Fruit fly (Drosophila melanogaster): ENCODE measurements around the gene CG11403.
A peak's percentile ranks its signal among the peaks of the same experiment; 100 is the strongest.

The CG11403 gene

dm6 chrX:1234817-1235617 lies 4.7 kb downstream of the CG11403 start (continued):
- peak in 1 of 2 experiments; percentile 66 for TF ChIP-seq pan (optimal IDR thresholded peaks at IDR 0.05)
- peak in 1 of 2 experiments; percentile 88 for TF ChIP-seq pan (GFP tag; optimal IDR thresholded peaks at IDR 0.05 in 1 of 2, IDR thresholded peaks at IDR 0.05 in 1 of 2)
- TF ChIP-seq scrt (GFP tag; optimal IDR thresholded peaks at IDR 0.05) = peak; percentile 78
- TF ChIP-seq yki (optimal IDR thresholded peaks at IDR 0.05) = peak; percentile 90
- TF ChIP-seq CG11696 (GFP tag; IDR thresholded peaks at IDR 0.05) = peak; percentile 51; the same call in 1 of the 2 replicates
- peak; percentile 72; the same call in 1 of the 2 replicates for TF ChIP-seq aop (GFP tag; IDR thresholded peaks at IDR 0.05)
- TF ChIP-seq CG15269 (tag; optimal IDR thresholded peaks at IDR 0.05) = peak; percentile 81
- TF ChIP-seq CG13296 (GFP tag; optimal IDR thresholded peaks at IDR 0.05) = peak; percentile 57
- no peak for TF ChIP-seq pros (GFP tag; optimal IDR thresholded peaks at IDR 0.05)
- TF ChIP-seq pum (GFP tag; optimal IDR thresholded peaks at IDR 0.05) = peak; percentile 81
- peak; percentile 74 for TF ChIP-seq bab2 (GFP tag; optimal IDR thresholded peaks at IDR 0.05)
- peak; percentile 82 for TF ChIP-seq zen (tag; optimal IDR thresholded peaks at IDR 0.05)
- TF ChIP-seq CG10959 (GFP tag; IDR thresholded peaks at IDR 0.05) = peak; percentile 87
- TF ChIP-seq CG4730 (GFP tag; IDR thresholded peaks at IDR 0.05) = peak; percentile 69
- peak; percentile 74 for TF ChIP-seq CG13624 (GFP tag; optimal IDR thresholded peaks at IDR 0.05)
- TF ChIP-seq CG18764 (GFP tag; optimal IDR thresholded peaks at IDR 0.05) = peak; percentile 13
- TF ChIP-seq gce (GFP tag; IDR thresholded peaks at IDR 0.05) = peak; percentile 75; the same call in 2 of the 3 replicates
- TF ChIP-seq CG16779 (GFP tag; IDR thresholded peaks at IDR 0.05) = no peak
- peak; percentile 73 for TF ChIP-seq shn (GFP tag; optimal IDR thresholded peaks at IDR 0.05)
- peak; percentile 65 for TF ChIP-seq sim (GFP tag; IDR thresholded peaks at IDR 0.05)
- peak; percentile 82 for TF ChIP-seq CG6689 (GFP tag; IDR thresholded peaks at IDR 0.05)
- peak; percentile 49; the same call in 2 of the 3 replicates for TF ChIP-seq CG11560 (tag; IDR thresholded peaks at IDR 0.05)
- no peak for TF ChIP-seq HmgD (GFP tag; optimal IDR thresholded peaks at IDR 0.05)
- peak; percentile 46 for TF ChIP-seq CG7987 (GFP tag; optimal IDR thresholded peaks at IDR 0.05)
- TF ChIP-seq CG15479 (GFP tag; optimal IDR thresholded peaks at IDR 0.05) = peak; percentile 21
- TF ChIP-seq CG7928 (GFP tag; optimal IDR thresholded peaks at IDR 0.05) = no peak
- no peak for TF ChIP-seq nerfin-2 (GFP tag; IDR thresholded peaks at IDR 0.05; ENCODE audit: partially characterized antibody)
- peak; percentile 51 for TF ChIP-seq Gsc (GFP tag; IDR thresholded peaks at IDR 0.05)
- no peak for TF ChIP-seq Neu2 (GFP tag; optimal IDR thresholded peaks at IDR 0.05; ENCODE audit: borderline replicate concordance)
- peak; percentile 65; the same call in 1 of the 3 replicates for TF ChIP-seq CG2889 (GFP tag; IDR thresholded peaks at IDR 0.05)
- no peak for TF ChIP-seq CG3995 (GFP tag; optimal IDR thresholded peaks at IDR 0.05)
- peak; percentile 74 for TF ChIP-seq CG16863 (GFP tag; optimal IDR thresholded peaks at IDR 0.05)
- TF ChIP-seq CG15514 (GFP tag; optimal IDR thresholded peaks at IDR 0.05) = peak; percentile 77
- TF ChIP-seq Oli (tag; optimal IDR thresholded peaks at IDR 0.05) = peak; percentile 85
- TF ChIP-seq trem (tag; optimal IDR thresholded peaks at IDR 0.05) = peak; percentile 68
- TF ChIP-seq CG15073 (GFP tag; optimal IDR thresholded peaks at IDR 0.05) = peak; percentile 7
- peak; percentile 79 for TF ChIP-seq CG10267 (tag; optimal IDR thresholded peaks at IDR 0.05)
- TF ChIP-seq BtbVII (GFP tag; optimal IDR thresholded peaks at IDR 0.05) = peak; percentile 79
- TF ChIP-seq Dip3 (GFP tag; optimal IDR thresholded peaks at IDR 0.05) = peak; percentile 78
- TF ChIP-seq CG7357 (GFP tag; IDR thresholded peaks at IDR 0.05) = peak; percentile 72
- peak; percentile 80 for TF ChIP-seq CG15696 (tag; optimal IDR thresholded peaks at IDR 0.05)
- TF ChIP-seq h (optimal IDR thresholded peaks at IDR 0.05) = no peak
- peak; percentile 76 for TF ChIP-seq seq (GFP tag; IDR thresholded peaks at IDR 0.05)
- peak; percentile 44 for TF ChIP-seq CG12104 (GFP tag; optimal IDR thresholded peaks at IDR 0.05)
- TF ChIP-seq z (GFP tag; IDR thresholded peaks at IDR 0.05) = peak; percentile 66; the same call in 2 of the 3 replicates
- peak; percentile 28 for TF ChIP-seq odd (GFP tag; optimal IDR thresholded peaks at IDR 0.05)
- no peak for TF ChIP-seq pzg (GFP tag; optimal IDR thresholded peaks at IDR 0.05)
- TF ChIP-seq zen2 (GFP tag; IDR thresholded peaks at IDR 0.05; ENCODE audit: partially characterized antibody) = no peak
- peak; percentile 73 for TF ChIP-seq Meics (GFP tag; optimal IDR thresholded peaks at IDR 0.05)
- TF ChIP-seq ftz-f1 (GFP tag; optimal IDR thresholded peaks at IDR 0.05) = no peak
